Fruit fly (Drosophila melanogaster) whole organism, embryonic: ENCODE data around the gene CG43116.
A peak's percentile ranks its signal among the peaks of the same experiment; 100 is the strongest.

Experiments
- Abd-B ChIP-seq: fragments of 200-800 bp; sonication (Bioruptor generic); optimal IDR thresholded peaks from 2 replicates; lab custom pipeline; 2018; ENCODE audit warnings: missing biosample characterization, mild to moderate bottlenecking, missing genetic modification characterization, moderate library complexity
- Ada2b ChIP-seq: fragments of 200-800 bp; sonication (Bioruptor generic); IDR thresholded peaks from 2 replicates; pipeline ENCODE4 v1.3.6; 2022; ENCODE audit warnings: missing biosample characterization, missing genetic modification characterization
- B-H1 ChIP-seq: fragments of 200-800 bp; sonication (Bioruptor generic); IDR thresholded peaks from 3 replicates; pipeline ENCODE4 v1.3.6; 2022; ENCODE audit warnings: missing biosample characterization, missing genetic modification characterization
- Bteb2 ChIP-seq: fragments of 200-800 bp; sonication (Bioruptor generic); optimal IDR thresholded peaks from 2 replicates; lab custom pipeline; 2016; ENCODE audit warnings: missing biosample characterization, missing genetic modification characterization
- CG10274 ChIP-seq: fragments of 200-800 bp; sonication (Bioruptor generic); optimal IDR thresholded peaks from 3 replicates; lab custom pipeline; 2017; ENCODE audit warnings: missing biosample characterization, mild to moderate bottlenecking, missing genetic modification characterization
- CG10654 ChIP-seq: fragments of 200-800 bp; sonication (Bioruptor generic); optimal IDR thresholded peaks from 2 replicates; lab custom pipeline; 2016; ENCODE audit warnings: missing biosample characterization, missing genetic modification characterization
- CG12071 ChIP-seq: fragments of 200-800 bp; sonication (Bioruptor generic); optimal IDR thresholded peaks from 3 replicates; lab custom pipeline; 2018; ENCODE audit warnings: missing biosample characterization, mild to moderate bottlenecking, missing genetic modification characterization
- CG12391 ChIP-seq: fragments of 200-800 bp; sonication (Bioruptor generic); optimal IDR thresholded peaks from 3 replicates; lab custom pipeline; 2018; ENCODE audit warnings: missing biosample characterization, mild to moderate bottlenecking, missing genetic modification characterization, moderate library complexity
- CG12744 ChIP-seq: fragments of 200-800 bp; sonication (Bioruptor generic); optimal IDR thresholded peaks from 2 replicates; lab custom pipeline; 2016; ENCODE audit warnings: missing biosample characterization, missing genetic modification characterization
- CG12769 ChIP-seq: fragments of 200-800 bp; sonication (Bioruptor generic); optimal IDR thresholded peaks from 2 replicates; lab custom pipeline; 2019; ENCODE audit warnings: missing biosample characterization, mild to moderate bottlenecking, missing genetic modification characterization, moderate library complexity
- CG13894 ChIP-seq: fragments of 200-800 bp; sonication (Bioruptor generic); optimal IDR thresholded peaks from 3 replicates; lab custom pipeline; 2018; ENCODE audit warnings: missing biosample characterization, mild to moderate bottlenecking, missing genetic modification characterization, moderate library complexity
- CG15514 ChIP-seq: fragments of 200-800 bp; sonication (Bioruptor generic); optimal IDR thresholded peaks from 3 replicates; lab custom pipeline; 2017; ENCODE audit warnings: missing biosample characterization, missing genetic modification characterization, mild to moderate bottlenecking, moderate library complexity, missing genetic modification reagents
- CG16815 ChIP-seq: fragments of 200-800 bp; sonication (Bioruptor generic); optimal IDR thresholded peaks from 3 replicates; lab custom pipeline; 2017; ENCODE audit warnings: missing biosample characterization, mild to moderate bottlenecking, missing genetic modification characterization
- CG17385 ChIP-seq: fragments of 200-800 bp; sonication (Bioruptor generic); optimal IDR thresholded peaks from 3 replicates; lab custom pipeline; 2018; ENCODE audit warnings: missing biosample characterization, mild to moderate bottlenecking, missing genetic modification characterization
- CG18619 ChIP-seq: fragments of 200-800 bp; sonication (Bioruptor generic); optimal IDR thresholded peaks from 3 replicates; lab custom pipeline; 2017; ENCODE audit warnings: missing biosample characterization, mild to moderate bottlenecking, missing genetic modification characterization
- CG2712 ChIP-seq: fragments of 200-800 bp; optimal IDR thresholded peaks from 3 replicates; lab custom pipeline; 2019; ENCODE audit warnings: missing biosample characterization, mild to moderate bottlenecking, missing genetic modification characterization, moderate library complexity
- CG2889 ChIP-seq: fragments of 200-800 bp; sonication (Bioruptor generic); IDR thresholded peaks from 3 replicates; pipeline ENCODE4 v1.3.6; 2022; ENCODE audit warnings: missing biosample characterization, missing genetic modification characterization
- CG3281 ChIP-seq: fragments of 200-800 bp; sonication (Bioruptor generic); optimal IDR thresholded peaks from 3 replicates; lab custom pipeline; 2017; ENCODE audit warnings: missing biosample characterization, mild to moderate bottlenecking, missing genetic modification characterization
- CG3847 ChIP-seq: fragments of 200-800 bp; sonication (Bioruptor generic); IDR thresholded peaks from 2 replicates; pipeline ENCODE4 v1.3.6; 2022; ENCODE audit warnings: missing biosample characterization, missing genetic modification characterization
- CG42726 ChIP-seq: fragments of 200-800 bp; sonication (Bioruptor generic); IDR thresholded peaks from 2 replicates; pipeline ENCODE4 v1.3.6; 2022; ENCODE audit warnings: missing biosample characterization, missing genetic modification characterization; ENCODE audit not compliant: partially characterized antibody
- CG6854 ChIP-seq: fragments of 200-800 bp; sonication (Bioruptor generic); optimal IDR thresholded peaks from 3 replicates; lab custom pipeline; 2017; ENCODE audit warnings: missing biosample characterization, mild to moderate bottlenecking, missing genetic modification characterization
- CG7928 ChIP-seq: fragments of 200-800 bp; sonication (Bioruptor generic); optimal IDR thresholded peaks from 2 replicates; lab custom pipeline; 2017; ENCODE audit warnings: missing biosample characterization, mild to moderate bottlenecking, missing genetic modification characterization
- CG8765 ChIP-seq: fragments of 200-800 bp; sonication (Bioruptor generic); IDR thresholded peaks from 2 replicates; pipeline ENCODE4 v1.3.6; 2022; ENCODE audit warnings: missing biosample characterization, missing genetic modification characterization
- CTCF ChIP-seq: fragments of 200-800 bp; sonication (Bioruptor generic); optimal IDR thresholded peaks from 2 replicates; lab custom pipeline; 2017; ENCODE audit warnings: missing biosample characterization, mild to moderate bottlenecking, missing genetic modification characterization, moderate library complexity
- D ChIP-seq, 2 experiments: fragments of 200-800 bp in 1 of 2; fragments of >200 bp in 1 of 2; sonication (Bioruptor generic) in 1 of 2; optimal IDR thresholded peaks; 2 replicates in 1 of 2; 3 replicates in 1 of 2; lab custom pipeline; 2017; ENCODE audit warnings: mild to moderate bottlenecking in 1 of 2, missing biosample characterization in 1 of 2, missing genetic modification characterization in 1 of 2, missing genetic modification reagents in 1 of 2
- Lhr ChIP-seq: fragments of 200-800 bp; sonication (Bioruptor generic); optimal IDR thresholded peaks from 3 replicates; lab custom pipeline; 2017; ENCODE audit warnings: mild to moderate bottlenecking, missing biosample characterization, missing genetic modification reagents, missing genetic modification characterization
- NFAT ChIP-seq: fragments of 200-800 bp; sonication (Bioruptor generic); IDR thresholded peaks from 2 replicates; pipeline ENCODE4 v1.3.6; 2022; ENCODE audit warnings: missing biosample characterization, missing genetic modification characterization
- Oaz ChIP-seq: fragments of 200-800 bp; sonication (Bioruptor generic); IDR thresholded peaks from 2 replicates; pipeline ENCODE4 v1.3.6; 2022; ENCODE audit warnings: missing biosample characterization, missing genetic modification characterization
- Ravus ChIP-seq: fragments of 200-800 bp; sonication (Bioruptor generic); IDR thresholded peaks from 2 replicates; pipeline ENCODE4 v1.3.6; 2022; ENCODE audit warnings: missing biosample characterization, missing genetic modification characterization
- Spps ChIP-seq: fragments of 200-800 bp; sonication (Bioruptor generic); optimal IDR thresholded peaks from 2 replicates; lab custom pipeline; 2018; ENCODE audit warnings: missing biosample characterization, mild to moderate bottlenecking, missing genetic modification characterization
- Taf1 ChIP-seq: fragments of 200-800 bp; sonication (Bioruptor generic); IDR thresholded peaks from 2 replicates; pipeline ENCODE4 v1.3.6; 2022; ENCODE audit warnings: missing biosample characterization, missing genetic modification characterization
- Usf ChIP-seq: fragments of 200-800 bp; sonication (Bioruptor generic); optimal IDR thresholded peaks from 2 replicates; lab custom pipeline; 2017; ENCODE audit warnings: missing genotype, missing biosample characterization, missing genetic modification characterization
- Xbp1 ChIP-seq: fragments of 200-800 bp; sonication (Bioruptor generic); optimal IDR thresholded peaks from 3 replicates; lab custom pipeline; 2016; ENCODE audit warnings: missing biosample characterization, mild to moderate bottlenecking, missing genetic modification characterization
- ato ChIP-seq: fragments of 200-800 bp; sonication (Bioruptor generic); IDR thresholded peaks from 2 replicates; pipeline ENCODE4 v1.3.6; 2022; ENCODE audit warnings: missing biosample characterization, missing genetic modification characterization; ENCODE audit not compliant: partially characterized antibody
- bab2 ChIP-seq: fragments of 200-800 bp; sonication (Bioruptor generic); optimal IDR thresholded peaks from 2 replicates; lab custom pipeline; 2016; ENCODE audit warnings: missing biosample characterization, missing genetic modification characterization
- bbx ChIP-seq: fragments of 200-800 bp; sonication (Bioruptor generic); IDR thresholded peaks from 2 replicates; pipeline ENCODE4 v1.3.6; 2022; ENCODE audit warnings: missing biosample characterization, missing genetic modification characterization; ENCODE audit not compliant: partially characterized antibody
- da ChIP-seq: fragments of 200-800 bp; sonication (Bioruptor generic); optimal IDR thresholded peaks from 2 replicates; lab custom pipeline; 2016; ENCODE audit warnings: missing biosample characterization, missing genetic modification characterization
- fu2 ChIP-seq: fragments of 200-800 bp; sonication (Bioruptor generic); optimal IDR thresholded peaks from 2 replicates; lab custom pipeline; 2016; ENCODE audit warnings: missing biosample characterization, missing genetic modification characterization
- inv ChIP-seq: fragments of 200-800 bp; sonication (Bioruptor generic); IDR thresholded peaks from 2 replicates; pipeline ENCODE4 v1.3.6; 2022; ENCODE audit warnings: missing biosample characterization, missing genetic modification characterization; ENCODE audit not compliant: partially characterized antibody
- knrl ChIP-seq: fragments of 200-800 bp; sonication (Bioruptor generic); IDR thresholded peaks from 3 replicates; pipeline ENCODE4 v1.3.6; 2022; ENCODE audit warnings: missing biosample characterization, missing genetic modification characterization; ENCODE audit not compliant: partially characterized antibody
- maf-S ChIP-seq: fragments of 200-800 bp; sonication (Bioruptor generic); optimal IDR thresholded peaks from 2 replicates; lab custom pipeline; 2016; ENCODE audit warnings: missing biosample characterization, missing genetic modification characterization
- nmo ChIP-seq: fragments of 200-800 bp; sonication (Bioruptor generic); optimal IDR thresholded peaks from 2 replicates; lab custom pipeline; 2018; ENCODE audit warnings: missing biosample characterization, mild to moderate bottlenecking, missing genetic modification characterization, moderate library complexity
- pzg ChIP-seq: fragments of 200-800 bp; sonication (Bioruptor generic); optimal IDR thresholded peaks from 3 replicates; lab custom pipeline; 2018; ENCODE audit warnings: missing biosample characterization, mild to moderate bottlenecking, missing genetic modification characterization, moderate library complexity
- repo ChIP-seq: fragments of 200-800 bp; sonication (Bioruptor generic); optimal IDR thresholded peaks from 2 replicates; lab custom pipeline; 2016; ENCODE audit warnings: missing biosample characterization, missing genetic modification characterization
- sima ChIP-seq: fragments of 200-800 bp; sonication (Bioruptor generic); optimal IDR thresholded peaks from 2 replicates; lab custom pipeline; 2016; ENCODE audit warnings: missing biosample characterization, missing genetic modification characterization
- tin ChIP-seq: fragments of 200-800 bp; sonication (Bioruptor generic); optimal IDR thresholded peaks from 3 replicates; lab custom pipeline; 2016; ENCODE audit warnings: missing biosample characterization, missing genetic modification characterization
- tna ChIP-seq: fragments of 200-800 bp; sonication (Bioruptor generic); IDR thresholded peaks from 2 replicates; pipeline ENCODE4 v1.3.6; 2022; ENCODE audit warnings: missing biosample characterization, missing genetic modification characterization; ENCODE audit not compliant: partially characterized antibody
- ttk ChIP-seq: fragments of 200-800 bp; sonication (Bioruptor generic); IDR thresholded peaks from 2 replicates; pipeline ENCODE4 v2.1.2; 2022; ENCODE audit warnings: missing biosample characterization, missing genetic modification characterization
- wor ChIP-seq: fragments of 200-800 bp; sonication (Bioruptor generic); IDR thresholded peaks from 2 replicates; pipeline ENCODE4 v1.3.6; 2022; ENCODE audit warnings: missing biosample characterization, missing genetic modification characterization
- zen ChIP-seq: fragments of 200-800 bp; sonication (Bioruptor generic); optimal IDR thresholded peaks from 3 replicates; lab custom pipeline; 2018; ENCODE audit warnings: missing biosample characterization, mild to moderate bottlenecking, missing genetic modification characterization, moderate library complexity
- zen2 ChIP-seq: fragments of 200-800 bp; sonication (Bioruptor generic); IDR thresholded peaks from 3 replicates; pipeline ENCODE4 v1.3.6; 2022; ENCODE audit warnings: missing biosample characterization, missing genetic modification characterization; ENCODE audit not compliant: partially characterized antibody

The CG43116 gene

DNA sequence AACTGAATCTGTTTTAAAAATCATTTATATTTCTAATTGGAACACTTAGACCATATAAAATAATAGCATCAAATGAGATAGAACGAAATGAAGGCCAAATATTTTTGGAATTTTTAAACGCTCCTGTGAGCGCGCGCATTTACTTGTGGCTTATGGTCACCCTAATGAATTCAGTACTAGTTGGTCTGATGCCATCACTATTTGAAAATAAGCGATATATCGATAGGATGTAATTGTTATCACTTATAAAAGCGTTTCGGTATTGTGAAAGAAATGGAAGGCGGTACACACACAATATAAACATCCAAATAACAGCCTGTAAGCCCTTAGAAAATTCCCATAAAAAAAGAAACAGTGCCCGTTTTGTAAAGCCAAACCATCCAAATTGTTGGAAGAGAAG is 14.1 kb downstream of the CG43116 start, which contains the start of gene Nf1 (continued):
- TF ChIP-seq CG12391 (tag; lab: Kevin White, UChicago) (peak; percentile 35), ato (GFP tag; lab: Robert Waterston, UW) (peak; percentile 69), CG17385 (no peak), inv (peak; percentile 74), CG12744 (GFP tag; lab: Kevin White, UChicago) (no peak), CG3281 (GFP tag; lab: Kevin White, UChicago) (no peak), D (optimal IDR thresholded peaks at IDR 0.05; lab: Kevin White, UChicago) (no peak), D (GFP tag; optimal IDR thresholded peaks at IDR 0.05; lab: Kevin White, UChicago) (no peak), wor (no peak), CG2712 (tag; lab: Kevin White, UChicago) (no peak), CG10654 (GFP tag; lab: Kevin White, UChicago) (no peak), CG13894 (tag; lab: Kevin White, UChicago) (no peak), zen (tag; lab: Kevin White, UChicago) (peak; percentile 49), pzg (GFP tag; lab: Kevin White, UChicago) (peak; percentile 90), CG18619 (no peak), CTCF (GFP tag; lab: Kevin White, UChicago) (no peak), sima (GFP tag; lab: Kevin White, UChicago) (no peak), repo (GFP tag; lab: Kevin White, UChicago) (peak; percentile 34), CG2889 (GFP tag; lab: Robert Waterston, UW) (no peak), Lhr (GFP tag; lab: Kevin White, UChicago) (no peak), Ravus (GFP tag; lab: Robert Waterston, UW) (no peak), ttk (GFP tag; lab: Robert Waterston, UW) (no peak), Xbp1 (GFP tag; lab: Kevin White, UChicago) (peak; percentile 17), CG15514 (GFP tag; lab: Kevin White, UChicago) (peak; percentile 80), zen2 (peak; percentile 56; the same call in 1 of the 3 replicates), Ada2b (GFP tag; lab: Robert Waterston, UW) (no peak), da (GFP tag; lab: Kevin White, UChicago) (no peak), Abd-B (GFP tag; lab: Kevin White, UChicago) (peak; percentile 3), Spps (tag; lab: Kevin White, UChicago) (no peak), nmo (GFP tag; lab: Kevin White, UChicago) (peak; percentile 25), Bteb2 (GFP tag; lab: Kevin White, UChicago) (no peak), CG7928 (GFP tag; lab: Kevin White, UChicago) (no peak), CG3847 (GFP tag; lab: Robert Waterston, UW) (0 out of 2 replicates have a peak, but pooled peaks have one; percentile 13), Oaz (no peak), NFAT (GFP tag; lab: Robert Waterston, UW) (no peak), Usf (GFP tag; lab: Kevin White, UChicago) (no peak), CG12769 (tag; lab: Kevin White, UChicago) (no peak), tin (GFP tag; lab: Kevin White, UChicago) (peak; percentile 28), B-H1 (GFP tag; lab: Robert Waterston, UW) (no peak), bbx (GFP tag; lab: Robert Waterston, UW) (peak; percentile 90), bab2 (GFP tag; lab: Kevin White, UChicago) (no peak), CG16815 (GFP tag; lab: Kevin White, UChicago) (no peak), tna (peak; percentile 48; the same call in 1 of the 2 replicates), CG42726 (GFP tag; lab: Robert Waterston, UW) (peak; percentile 87), maf-S (GFP tag; lab: Kevin White, UChicago) (no peak), CG8765 (no peak), fu2 (GFP tag; lab: Kevin White, UChicago) (no peak), Taf1 (GFP tag; lab: Robert Waterston, UW) (no peak), knrl (GFP tag; lab: Robert Waterston, UW) (peak; percentile 85), CG12071 (GFP tag; lab: Kevin White, UChicago) (no peak), CG10274 (GFP tag; lab: Kevin White, UChicago) (no peak), CG6854 (GFP tag; lab: Kevin White, UChicago) (no peak)
